Worm (Caenorhabditis elegans) whole organism, L4/young adult: Measurements from ENCODE around the gene clec-32.

Experiments used
- W03F9.2 ChIP-seq: fragments of 150-350 bp; optimal IDR thresholded peaks from 2 replicates; lab custom pipeline; 2014; ENCODE audit warnings: missing biosample characterization, missing genetic modification characterization
- him-1 ChIP-seq: sonication (generic microtip); optimal IDR thresholded peaks from 2 replicates; lab custom pipeline; 2016; ENCODE audit warnings: missing genotype, missing genetic modification reagents, missing genetic modification characterization, missing compliant biosample characterization

ce11 chrV:16848498-16848897, 13.1 kb downstream of the clec-32 start, which contains the start of the genes clec-36 and clec-26:
- no peak for TF ChIP-seq him-1
- no peak for TF ChIP-seq W03F9.2 (tag; lab: Kevin White, UChicago)
